Worm (Caenorhabditis elegans) whole organism, L4 larva: ENCODE measurements around the gene paqr-1.

Experiments used
- F49E8.2 ChIP-seq: sonication (generic microtip); optimal IDR thresholded peaks from 2 replicates; lab custom pipeline; 2016; ENCODE audit warnings: missing compliant biosample characterization, mild to moderate bottlenecking, missing genetic modification characterization, borderline replicate concordance
- R02D3.7 ChIP-seq: fragments of 150-350 bp; sonication (generic microtip); optimal IDR thresholded peaks from 3 replicates; lab custom pipeline; 2014; ENCODE audit warnings: missing biosample characterization, missing genetic modification characterization
- T20F7.1 ChIP-seq: fragments of 200-800 bp; sonication (Bioruptor generic); optimal IDR thresholded peaks from 2 replicates; lab custom pipeline; 2018; ENCODE audit warnings: mild to moderate bottlenecking, missing genetic modification characterization, missing compliant biosample characterization
- Y105C5A.15 ChIP-seq: fragments of 200-800 bp; sonication (Bioruptor generic); IDR thresholded peaks from 2 replicates; pipeline ENCODE4 v1.3.6; 2022; ENCODE audit warnings: missing genetic modification characterization, missing compliant biosample characterization
- Y48G9A.11 ChIP-seq: fragments of 200-800 bp; sonication (Bioruptor generic); IDR thresholded peaks from 2 replicates; pipeline ENCODE4 v1.3.6; 2022; ENCODE audit warnings: missing genetic modification reagents, missing genetic modification characterization, missing compliant biosample characterization
- Y5F2A.4 ChIP-seq: fragments of 200-800 bp; sonication (Bioruptor generic); optimal IDR thresholded peaks from 2 replicates; lab custom pipeline; 2018; ENCODE audit warnings: mild to moderate bottlenecking, missing genetic modification characterization, missing compliant biosample characterization
- ZK337.2 ChIP-seq: fragments of 200-800 bp; sonication (Bioruptor generic); IDR thresholded peaks from 2 replicates; pipeline ENCODE4 v1.3.6; 2022; ENCODE audit warnings: missing genetic modification reagents, missing genetic modification characterization, missing compliant biosample characterization
- aha-1 ChIP-seq: fragments of 150-350 bp; peaks from one replicate; lab custom pipeline; 2014; ENCODE audit warnings: missing biosample characterization, missing genetic modification characterization
- arid-1 ChIP-seq: fragments of 200-800 bp; sonication (Bioruptor generic); conservative IDR thresholded peaks from 2 replicates; pipeline ENCODE4 v1.3.6; 2022; ENCODE audit warnings: missing genetic modification reagents, missing genetic modification characterization, missing compliant biosample characterization
- attf-4 ChIP-seq: sonication (generic microtip); optimal IDR thresholded peaks from 3 replicates; lab custom pipeline; 2017; ENCODE audit warnings: missing biosample characterization, missing genetic modification characterization
- ceh-82 ChIP-seq: sonication (generic microtip); optimal IDR thresholded peaks from 2 replicates; lab custom pipeline; 2017; ENCODE audit warnings: missing biosample characterization, missing genetic modification characterization
- ctbp-1 ChIP-seq: fragments of 200-800 bp; sonication (Bioruptor generic); IDR thresholded peaks from 2 replicates; pipeline ENCODE4 v1.3.6; 2022; ENCODE audit warnings: missing genetic modification reagents, missing genetic modification characterization, missing compliant biosample characterization
- daf-12 ChIP-seq: fragments of 150-350 bp; optimal IDR thresholded peaks from 2 replicates; lab custom pipeline; 2014; ENCODE audit warnings: missing biosample characterization, missing genetic modification reagents, missing genetic modification characterization
- daf-8 ChIP-seq: fragments of 200-800 bp; sonication (Bioruptor generic); IDR thresholded peaks from 2 replicates; pipeline ENCODE4 v1.3.6; 2022; ENCODE audit warnings: missing genetic modification characterization, missing compliant biosample characterization
- dmd-6 ChIP-seq: fragments of 200-800 bp; sonication (Bioruptor generic); IDR thresholded peaks from 2 replicates; pipeline ENCODE4 v1.3.6; 2022; ENCODE audit warnings: missing genetic modification reagents, missing genetic modification characterization, missing compliant biosample characterization
- dmd-8 ChIP-seq: fragments of 200-800 bp; sonication (Bioruptor generic); IDR thresholded peaks from 2 replicates; pipeline ENCODE4 v1.3.6; 2022; ENCODE audit warnings: missing genetic modification characterization, missing compliant biosample characterization
- dmd-9 ChIP-seq: fragments of 200-800 bp; sonication (Bioruptor generic); IDR thresholded peaks from 2 replicates; pipeline ENCODE4 v1.3.6; 2022; ENCODE audit warnings: missing genetic modification reagents, missing genetic modification characterization, missing compliant biosample characterization
- dpl-1 ChIP-seq: fragments of 150-350 bp; optimal IDR thresholded peaks from 2 replicates; lab custom pipeline; 2014; ENCODE audit warnings: missing biosample characterization, missing genetic modification reagents, missing genetic modification characterization
- fkh-10 ChIP-seq: fragments of 150-350 bp; optimal IDR thresholded peaks from 2 replicates; lab custom pipeline; 2014; ENCODE audit warnings: missing biosample characterization, missing genetic modification reagents, missing genetic modification characterization
- hif-1 ChIP-seq, 2 experiments: sonication (generic microtip); optimal IDR thresholded peaks; 2 replicates each; lab custom pipeline; 2016 to 2017; ENCODE audit warnings: missing compliant biosample characterization in 2 of 2, missing genetic modification characterization in 2 of 2, missing genetic modification reagents in 2 of 2, missing genotype in 2 of 2, mild to moderate bottlenecking in 1 of 2
- hlh-11 ChIP-seq: fragments of 200-800 bp; sonication (Bioruptor generic); optimal IDR thresholded peaks from 2 replicates; lab custom pipeline; 2018; ENCODE audit warnings: mild to moderate bottlenecking, missing genetic modification characterization, missing compliant biosample characterization
- hlh-30 ChIP-seq: sonication (generic microtip); optimal IDR thresholded peaks from 2 replicates; lab custom pipeline; 2017; ENCODE audit warnings: antibody characterized with exemption, mild to moderate bottlenecking, missing genetic modification characterization, missing compliant biosample characterization; ENCODE audit not compliant: insufficient read depth
- lin-13 ChIP-seq: fragments of 150-350 bp; optimal IDR thresholded peaks from 2 replicates; lab custom pipeline; 2014; ENCODE audit warnings: missing biosample characterization, missing genetic modification reagents, missing genetic modification characterization
- lin-29 ChIP-seq: fragments of 200-800 bp; sonication (Bioruptor generic); IDR thresholded peaks from 2 replicates; pipeline ENCODE4 v1.3.6; 2022; ENCODE audit warnings: missing genetic modification reagents, missing genetic modification characterization, missing compliant biosample characterization
- lir-3 ChIP-seq: sonication (generic microtip); optimal IDR thresholded peaks from 2 replicates; lab custom pipeline; 2016; ENCODE audit warnings: mild to moderate bottlenecking, missing genetic modification characterization, missing compliant biosample characterization
- lsy-2 ChIP-seq, 2 experiments: fragments of 150-350 bp in 1 of 2; sonication (generic microtip) in 1 of 2; optimal IDR thresholded peaks; 2 replicates each; lab custom pipeline; 2014 to 2017; ENCODE audit warnings: missing biosample characterization in 2 of 2, missing genetic modification characterization in 2 of 2
- madf-5 ChIP-seq, 2 experiments: fragments of 200-800 bp; sonication (Bioruptor generic); IDR thresholded peaks; 2 replicates each; pipeline ENCODE4 v1.3.6; 2022; ENCODE audit warnings: missing compliant biosample characterization in 2 of 2, missing genetic modification characterization in 2 of 2
- mdt-29 ChIP-seq: fragments of 200-800 bp; sonication (Bioruptor generic); IDR thresholded peaks from 2 replicates; pipeline ENCODE4 v1.3.6; 2022; ENCODE audit warnings: missing genetic modification reagents, missing genetic modification characterization, missing compliant biosample characterization
- mes-2 ChIP-seq: sonication (generic microtip); optimal IDR thresholded peaks from 2 replicates; lab custom pipeline; 2016; ENCODE audit warnings: missing genotype, mild to moderate bottlenecking, missing genetic modification characterization, missing compliant biosample characterization; ENCODE audit not compliant: poor library complexity, severe bottlenecking
- mxl-3 ChIP-seq: fragments of 200-800 bp; sonication (Bioruptor generic); optimal IDR thresholded peaks from 2 replicates; lab custom pipeline; 2018; ENCODE audit warnings: mild to moderate bottlenecking, missing genetic modification characterization, missing compliant biosample characterization
- nhr-10 ChIP-seq: fragments of 150-350 bp; optimal IDR thresholded peaks from 2 replicates; lab custom pipeline; 2014; ENCODE audit warnings: missing biosample characterization, missing genetic modification characterization
- nhr-11 ChIP-seq: fragments of 150-350 bp; optimal IDR thresholded peaks from 2 replicates; lab custom pipeline; 2014; ENCODE audit warnings: missing biosample characterization, missing genetic modification characterization
- nhr-111 ChIP-seq: fragments of 200-800 bp; sonication (Bioruptor generic); optimal IDR thresholded peaks from 2 replicates; lab custom pipeline; 2018; ENCODE audit warnings: mild to moderate bottlenecking, missing genetic modification characterization, missing compliant biosample characterization
- nhr-25 ChIP-seq: sonication (generic microtip); optimal IDR thresholded peaks from 2 replicates; lab custom pipeline; 2017; ENCODE audit warnings: missing genetic modification characterization, mild to moderate bottlenecking, missing compliant biosample characterization, antibody characterized with exemption, moderate library complexity, borderline replicate concordance; ENCODE audit not compliant: insufficient read depth
- nhr-28 ChIP-seq: fragments of 150-350 bp; optimal IDR thresholded peaks from 2 replicates; lab custom pipeline; 2014; ENCODE audit warnings: missing biosample characterization, missing genetic modification characterization
- nhr-41 ChIP-seq: fragments of 200-800 bp; sonication (Bioruptor generic); IDR thresholded peaks from 2 replicates; pipeline ENCODE4 v1.3.6; 2022; ENCODE audit warnings: missing genetic modification reagents, missing genetic modification characterization, missing compliant biosample characterization
- nhr-42 ChIP-seq: fragments of 200-800 bp; sonication (Bioruptor generic); IDR thresholded peaks from 2 replicates; pipeline ENCODE4 v1.3.6; 2022; ENCODE audit warnings: missing genetic modification characterization, missing compliant biosample characterization
- nhr-6 ChIP-seq: fragments of 150-350 bp; optimal IDR thresholded peaks from 2 replicates; lab custom pipeline; 2014; ENCODE audit warnings: missing biosample characterization, missing genetic modification characterization
- nhr-76 ChIP-seq: fragments of 150-350 bp; optimal IDR thresholded peaks from 2 replicates; lab custom pipeline; 2014; ENCODE audit warnings: missing biosample characterization, missing genetic modification characterization
- php-3 ChIP-seq: fragments of 200-800 bp; sonication (Bioruptor generic); IDR thresholded peaks from 2 replicates; pipeline ENCODE4 v1.3.6; 2022; ENCODE audit warnings: missing genetic modification reagents, missing genetic modification characterization, missing compliant biosample characterization
- pqm-1 ChIP-seq: sonication (generic microtip); optimal IDR thresholded peaks from 2 replicates; lab custom pipeline; 2017; ENCODE audit warnings: missing biosample characterization, missing genetic modification characterization
- rbr-2 ChIP-seq: sonication (generic microtip); optimal IDR thresholded peaks from 2 replicates; lab custom pipeline; 2016; ENCODE audit warnings: missing genotype, missing genetic modification characterization, missing compliant biosample characterization
- skn-1 ChIP-seq: fragments of 150-350 bp; optimal IDR thresholded peaks from 2 replicates; lab custom pipeline; 2014; ENCODE audit warnings: missing biosample characterization, missing genetic modification characterization
- snpc-4 ChIP-seq: fragments of 150-350 bp; optimal IDR thresholded peaks from 2 replicates; lab custom pipeline; 2014; ENCODE audit warnings: missing biosample characterization, missing genetic modification characterization
- spr-1 ChIP-seq: sonication (generic microtip); optimal IDR thresholded peaks from 2 replicates; lab custom pipeline; 2016; ENCODE audit warnings: mild to moderate bottlenecking, missing genetic modification characterization, missing compliant biosample characterization
- spr-3 ChIP-seq: fragments of 200-800 bp; sonication (Bioruptor generic); optimal IDR thresholded peaks from 2 replicates; lab custom pipeline; 2018; ENCODE audit warnings: mild to moderate bottlenecking, missing genetic modification characterization, missing compliant biosample characterization
- tag-97 ChIP-seq: fragments of 200-800 bp; sonication (Bioruptor generic); IDR thresholded peaks from 2 replicates; pipeline ENCODE4 v1.3.6; 2022; ENCODE audit warnings: missing genetic modification characterization, missing compliant biosample characterization
- unc-62 ChIP-seq, 3 experiments: fragments of 150-350 bp in 1 of 3; sonication (generic microtip); optimal IDR thresholded peaks in 2 of 3; peaks in 1 of 3; 1 replicate in 1 of 3; 2 replicates in 2 of 3; lab custom pipeline; 2014 to 2017; ENCODE audit warnings: missing biosample characterization in 3 of 3, missing genetic modification characterization in 3 of 3, missing genetic modification reagents in 3 of 3, missing genotype in 1 of 3
- zfp-2 ChIP-seq: sonication (generic microtip); optimal IDR thresholded peaks from 2 replicates; lab custom pipeline; 2016; ENCODE audit warnings: mild to moderate bottlenecking, missing genetic modification characterization, missing compliant biosample characterization
- ztf-7 ChIP-seq: fragments of 150-350 bp; optimal IDR thresholded peaks from 2 replicates; lab custom pipeline; 2014; ENCODE audit warnings: missing biosample characterization, missing genetic modification characterization

paqr-1 gene

ce11 chrIV:6517859-6518258 is 37.4 kb downstream of the paqr-1 start, which contains the start of gene C01G5.7:
TSS of gene C01G5.7 (plus strand) at chrIV:6518159.
- no peak for TF ChIP-seq spr-3
- TF ChIP-seq lin-13 (GFP tag; lab: Kevin White, UChicago), result no peak
- TF ChIP-seq nhr-10 (tag; lab: Kevin White, UChicago), result no peak
- TF ChIP-seq php-3 (GFP tag; lab: Robert Waterston, UW), result no peak
- TF ChIP-seq, all 104 proteins: peak for 0

- TF ChIP-seq ZK337.2 (GFP tag; lab: Robert Waterston, UW) (no peak), hlh-30 (tag; lab: Kevin White, UChicago) (no peak), ztf-7 (tag; lab: Kevin White, UChicago) (no peak), dmd-8 (no peak), lsy-2 (tag; optimal IDR thresholded peaks at IDR 0.05; lab: Kevin White, UChicago) (peak in 1 of 2 experiments; percentile 66), hlh-11 (tag; lab: Kevin White, UChicago) (no peak), mxl-3 (GFP tag; lab: Kevin White, UChicago) (no peak), nhr-25 (tag; lab: Kevin White, UChicago) (no peak), Y5F2A.4 (GFP tag; lab: Kevin White, UChicago) (no peak), tag-97 (no peak), lir-3 (no peak), daf-12 (tag; lab: Kevin White, UChicago) (no peak), Y105C5A.15 (GFP tag; lab: Robert Waterston, UW) (no peak), nhr-28 (no peak), spr-1 (no peak), F49E8.2 (tag; lab: Kevin White, UChicago) (no peak), dmd-9 (GFP tag; lab: Robert Waterston, UW) (no peak), skn-1 (tag; lab: Kevin White, UChicago) (no peak), ceh-82 (tag; lab: Kevin White, UChicago) (no peak), nhr-6 (tag; lab: Kevin White, UChicago) (no peak), madf-5 (GFP tag; IDR thresholded peaks at IDR 0.05; lab: Robert Waterston, UW) (no peak), snpc-4 (tag; lab: Kevin White, UChicago) (no peak), fkh-10 (GFP tag; lab: Kevin White, UChicago) (peak; percentile 32), dpl-1 (GFP tag; lab: Kevin White, UChicago) (no peak), rbr-2 (tag; lab: Kevin White, UChicago) (peak; percentile 26), ctbp-1 (no peak), mdt-29 (GFP tag; lab: Robert Waterston, UW) (no peak), unc-62 (GFP tag; optimal IDR thresholded peaks at IDR 0.05 in 1 of 2; lab: Kevin White, UChicago) (peak in 1 of 2 experiments; percentile 80), unc-62 (tag; optimal IDR thresholded peaks at IDR 0.05; lab: Kevin White, UChicago) (no peak), zfp-2 (tag; lab: Kevin White, UChicago) (no peak), lin-29 (no peak), arid-1 (GFP tag; lab: Robert Waterston, UW) (no peak), daf-8 (GFP tag; lab: Robert Waterston, UW) (no peak), pqm-1 (tag; lab: Kevin White, UChicago) (no peak), T20F7.1 (GFP tag; lab: Kevin White, UChicago) (no peak), nhr-42 (GFP tag; lab: Robert Waterston, UW) (no peak), mes-2 (tag; lab: Kevin White, UChicago) (no peak), nhr-111 (GFP tag; lab: Kevin White, UChicago) (no peak), nhr-11 (peak; percentile 69), nhr-76 (tag; lab: Kevin White, UChicago) (no peak), Y48G9A.11 (no peak), aha-1 (tag; lab: Kevin White, UChicago) (peak; percentile 93), hif-1 (tag; optimal IDR thresholded peaks at IDR 0.05; lab: Kevin White, UChicago) (no peak), R02D3.7 (tag; lab: Kevin White, UChicago) (no peak), lin-13 (GFP tag; lab: Kevin White, UChicago) (no peak), attf-4 (no peak), nhr-41 (GFP tag; lab: Robert Waterston, UW) (no peak), dmd-6 (GFP tag; lab: Robert Waterston, UW) (no peak)
Measured at ce11 chrIV:6514700-6515099, 40.5 kb downstream of the paqr-1 start.
